Worm (Caenorhabditis elegans): ENCODE data around the gene srj-1.

srj-1 gene

ce11 chrIV:12009046-12009674 is 43.9 kb upstream of the srj-1 start:
- TF ChIP-seq zag-1 (tag; optimal IDR thresholded peaks at IDR 0.05): no peak
- peak; percentile 33 for TF ChIP-seq sma-9 (GFP tag; optimal IDR thresholded peaks at IDR 0.05)
- no peak for TF ChIP-seq sma-9 (tag; optimal IDR thresholded peaks at IDR 0.05)
- TF ChIP-seq F13H6.1 (tag; optimal IDR thresholded peaks at IDR 0.05): peak; percentile 24
- TF ChIP-seq nhr-129 (tag; optimal IDR thresholded peaks at IDR 0.05): peak; percentile 56

- TF ChIP-seq lin-39 (tag; optimal IDR thresholded peaks at IDR 0.05) (no peak), lin-11 (tag; optimal IDR thresholded peaks at IDR 0.05) (no peak), sma-3 (GFP tag; optimal IDR thresholded peaks at IDR 0.05) (no peak), fos-1 (tag; optimal IDR thresholded peaks at IDR 0.05) (peak; percentile 24), dmd-4 (tag; optimal IDR thresholded peaks at IDR 0.05) (no peak), zag-1 (tag; optimal IDR thresholded peaks at IDR 0.05) (no peak)
Observed at ce11 chrIV:12005090-12005770, 40.0 kb upstream of the srj-1 start.

- TF ChIP-seq crh-2 (tag; optimal IDR thresholded peaks at IDR 0.05) (no peak), dmd-4 (tag; optimal IDR thresholded peaks at IDR 0.05) (no peak), ztf-1 (GFP tag; conservative IDR thresholded peaks at IDR 0.05) (no peak), snpc-4 (tag; optimal IDR thresholded peaks at IDR 0.05) (no peak), lsy-2 (tag; optimal IDR thresholded peaks at IDR 0.05) (no peak), mbf-1 (tag; optimal IDR thresholded peaks at IDR 0.05) (no peak), aly-2 (tag; optimal IDR thresholded peaks at IDR 0.05) (no peak)
Observed at ce11 chrIV:11986407-11986806, 21.2 kb upstream of the srj-1 start.

- TF ChIP-seq unc-39 (tag; optimal IDR thresholded peaks at IDR 0.05): no peak
Observed at ce11 chrIV:11970171-11970570, 4.9 kb upstream of the srj-1 start, which contains the start of gene ZK829.9. Gene ZK829.9, plus strand, starts transcription at chrIV:11970534.

- TF ChIP-seq lsy-2 (tag; optimal IDR thresholded peaks at IDR 0.05) (peak; percentile 77 to 89), nhr-11 (tag; optimal IDR thresholded peaks at IDR 0.05) (no peak), dmd-4 (tag; optimal IDR thresholded peaks at IDR 0.05) (no peak), sma-9 (GFP tag; optimal IDR thresholded peaks at IDR 0.05) (peak; percentile 93), sma-9 (tag; optimal IDR thresholded peaks at IDR 0.05) (no peak), fos-1 (tag; optimal IDR thresholded peaks at IDR 0.05) (peak; percentile 15), blmp-1 (tag; optimal IDR thresholded peaks at IDR 0.05; ENCODE audit: insufficient read depth) (peak; percentile 13), unc-55 (GFP tag; optimal IDR thresholded peaks at IDR 0.05) (peak; percentile 39), mbf-1 (tag; optimal IDR thresholded peaks at IDR 0.05) (no peak), nhr-6 (tag; optimal IDR thresholded peaks at IDR 0.05) (peak; percentile 75), mdl-1 (tag; optimal IDR thresholded peaks at IDR 0.05) (peak in 1 of 2 experiments; percentile 11), F13H6.1 (tag; optimal IDR thresholded peaks at IDR 0.05) (peak; percentile 68), ZK546.5 (tag; optimal IDR thresholded peaks at IDR 0.05) (peak; percentile 48), egl-27 (tag; optimal IDR thresholded peaks at IDR 0.05) (peak; percentile 47), ztf-11 (tag; optimal IDR thresholded peaks at IDR 0.05) (no peak), zag-1 (tag; optimal IDR thresholded peaks at IDR 0.05) (no peak), sem-4 (tag; optimal IDR thresholded peaks at IDR 0.05) (peak; percentile 60), nhr-21 (tag; optimal IDR thresholded peaks at IDR 0.05) (peak; percentile 52), nhr-12 (tag; optimal IDR thresholded peaks at IDR 0.05) (no peak), snpc-4 (tag; optimal IDR thresholded peaks at IDR 0.05) (peak; percentile 34), nhr-25 (tag; optimal IDR thresholded peaks at IDR 0.05) (peak; percentile 74), nhr-77 (tag; optimal IDR thresholded peaks at IDR 0.05) (peak; percentile 20), lin-13 (GFP tag; optimal IDR thresholded peaks at IDR 0.05) (peak; percentile 81), gmeb-1 (tag; optimal IDR thresholded peaks at IDR 0.05) (peak; percentile 98), elt-1 (tag; optimal IDR thresholded peaks at IDR 0.05) (no peak), mab-5 (tag; optimal IDR thresholded peaks at IDR 0.05) (peak; percentile 30), Y55F3AM.14 (GFP tag; optimal IDR thresholded peaks at IDR 0.05) (no peak), R02D3.7 (tag; optimal IDR thresholded peaks at IDR 0.05) (peak; percentile 5), nhr-129 (tag; optimal IDR thresholded peaks at IDR 0.05) (peak; percentile 51), C34F6.9 (tag; optimal IDR thresholded peaks at IDR 0.05) (peak; percentile 73), unc-39 (tag; optimal IDR thresholded peaks at IDR 0.05) (no peak), nhr-237 (tag; optimal IDR thresholded peaks at IDR 0.05) (peak; percentile 65), crh-2 (tag; optimal IDR thresholded peaks at IDR 0.05) (peak; percentile 85), aly-2 (tag; optimal IDR thresholded peaks at IDR 0.05) (no peak), ceh-82 (tag; optimal IDR thresholded peaks at IDR 0.05) (no peak), sma-3 (GFP tag; optimal IDR thresholded peaks at IDR 0.05) (peak; percentile 82)
Observed at ce11 chrIV:11961485-11962255, 3.6 kb downstream of the srj-1 start, which contains the start of gene ZK829.7. Gene ZK829.7, minus strand, starts transcription at chrIV:11961535.

Measured in whole organism, L2 larva.